Fruit fly (Drosophila melanogaster) whole organism, embryonic: ENCODE measurements around the gene CG13603.
A peak's percentile ranks its signal among the peaks of the same experiment; 100 is the strongest.

ENCODE experiments used
- Atf6 ChIP-seq: fragments of 200-800 bp; sonication (Bioruptor generic); IDR thresholded peaks from 2 replicates; pipeline ENCODE4 v1.3.6; 2022; ENCODE audit warnings: missing biosample characterization, missing genetic modification characterization
- Blimp-1 ChIP-seq: fragments of 200-800 bp; sonication (Bioruptor generic); optimal IDR thresholded peaks from 3 replicates; lab custom pipeline; 2018; ENCODE audit warnings: missing biosample characterization, missing genetic modification characterization, mild to moderate bottlenecking, moderate library complexity, missing genetic modification reagents
- Bteb2 ChIP-seq: fragments of 200-800 bp; sonication (Bioruptor generic); optimal IDR thresholded peaks from 2 replicates; lab custom pipeline; 2016; ENCODE audit warnings: missing biosample characterization, missing genetic modification characterization
- CG10267 ChIP-seq: fragments of 200-800 bp; sonication (Bioruptor generic); optimal IDR thresholded peaks from 2 replicates; lab custom pipeline; 2018; ENCODE audit warnings: missing biosample characterization, mild to moderate bottlenecking, missing genetic modification characterization, moderate library complexity
- CG11398 ChIP-seq: fragments of 200-800 bp; sonication (Bioruptor generic); optimal IDR thresholded peaks from 2 replicates; lab custom pipeline; 2016; ENCODE audit warnings: missing biosample characterization, missing genetic modification characterization
- CG12299 ChIP-seq: fragments of 200-800 bp; sonication (Bioruptor generic); optimal IDR thresholded peaks from 2 replicates; lab custom pipeline; 2018; ENCODE audit warnings: missing biosample characterization, mild to moderate bottlenecking, missing genetic modification characterization
- CG12744 ChIP-seq: fragments of 200-800 bp; sonication (Bioruptor generic); optimal IDR thresholded peaks from 2 replicates; lab custom pipeline; 2016; ENCODE audit warnings: missing biosample characterization, missing genetic modification characterization
- CG15514 ChIP-seq: fragments of 200-800 bp; sonication (Bioruptor generic); optimal IDR thresholded peaks from 3 replicates; lab custom pipeline; 2017; ENCODE audit warnings: missing biosample characterization, missing genetic modification characterization, mild to moderate bottlenecking, moderate library complexity, missing genetic modification reagents
- CG17912 ChIP-seq: fragments of 200-800 bp; sonication (Bioruptor generic); optimal IDR thresholded peaks from 2 replicates; lab custom pipeline; 2018; ENCODE audit warnings: missing biosample characterization, mild to moderate bottlenecking, missing genetic modification characterization
- CG18476 ChIP-seq: fragments of 200-800 bp; sonication (Bioruptor generic); optimal IDR thresholded peaks from 2 replicates; lab custom pipeline; 2016; ENCODE audit warnings: missing biosample characterization, mild to moderate bottlenecking, missing genetic modification characterization
- CG30431 ChIP-seq: fragments of 200-800 bp; sonication (Bioruptor generic); optimal IDR thresholded peaks from 2 replicates; lab custom pipeline; 2017; ENCODE audit warnings: missing biosample characterization, missing genetic modification characterization
- CG33213 ChIP-seq: fragments of 200-800 bp; sonication (Bioruptor generic); optimal IDR thresholded peaks from 3 replicates; lab custom pipeline; 2016; ENCODE audit warnings: missing biosample characterization, missing genetic modification characterization
- CG4328 ChIP-seq: fragments of 200-800 bp; sonication (Bioruptor generic); optimal IDR thresholded peaks from 3 replicates; lab custom pipeline; 2017; ENCODE audit warnings: missing biosample characterization, missing genetic modification reagents, missing genetic modification characterization
- CG4404 ChIP-seq: fragments of 200-800 bp; sonication (Bioruptor generic); IDR thresholded peaks from 2 replicates; pipeline ENCODE4 v1.3.6; 2022; ENCODE audit warnings: missing biosample characterization, missing genetic modification characterization
- CG7786 ChIP-seq: fragments of 200-800 bp; sonication (Bioruptor generic); optimal IDR thresholded peaks from 2 replicates; lab custom pipeline; 2016; ENCODE audit warnings: missing biosample characterization, missing genetic modification characterization
- CG7963 ChIP-seq: fragments of 200-800 bp; sonication (Bioruptor generic); IDR thresholded peaks from 3 replicates; pipeline ENCODE4 v1.3.6; 2022; ENCODE audit warnings: missing biosample characterization, missing genetic modification characterization; ENCODE audit not compliant: partially characterized antibody
- CG8765 ChIP-seq: fragments of 200-800 bp; sonication (Bioruptor generic); IDR thresholded peaks from 2 replicates; pipeline ENCODE4 v1.3.6; 2022; ENCODE audit warnings: missing biosample characterization, missing genetic modification characterization
- CG9609 ChIP-seq: fragments of 200-800 bp; sonication (Bioruptor generic); optimal IDR thresholded peaks from 3 replicates; lab custom pipeline; 2016; ENCODE audit warnings: missing biosample characterization, missing genetic modification characterization
- CHES-1-like ChIP-seq: fragments of 200-800 bp; sonication (Bioruptor generic); optimal IDR thresholded peaks from 2 replicates; lab custom pipeline; 2016; ENCODE audit warnings: missing biosample characterization, missing genetic modification characterization
- Deaf1 ChIP-seq: fragments of 200-800 bp; optimal IDR thresholded peaks from 3 replicates; lab custom pipeline; 2019; ENCODE audit warnings: missing biosample characterization, mild to moderate bottlenecking, missing genetic modification characterization, moderate library complexity
- Dll ChIP-seq: fragments of 200-800 bp; sonication (Bioruptor generic); IDR thresholded peaks from 4 replicates; pipeline ENCODE4 v1.3.6; 2022; ENCODE audit warnings: missing biosample characterization, missing genetic modification characterization; ENCODE audit not compliant: partially characterized antibody
- Doc3 ChIP-seq: fragments of 200-800 bp; sonication (Bioruptor generic); IDR thresholded peaks from 3 replicates; pipeline ENCODE4 v1.3.6; 2022; ENCODE audit warnings: missing biosample characterization, missing genetic modification characterization; ENCODE audit not compliant: partially characterized antibody
- Dref ChIP-seq: fragments of 200-800 bp; sonication (Bioruptor generic); IDR thresholded peaks from 2 replicates; pipeline ENCODE4 v1.3.6; 2022; ENCODE audit warnings: missing biosample characterization, missing genetic modification characterization
- ERR ChIP-seq: fragments of 200-800 bp; sonication (Bioruptor generic); optimal IDR thresholded peaks from 2 replicates; lab custom pipeline; 2016; ENCODE audit warnings: missing biosample characterization, missing genetic modification characterization
- Fer3 ChIP-seq: fragments of 200-800 bp; sonication (Bioruptor generic); optimal IDR thresholded peaks from 2 replicates; lab custom pipeline; 2018; ENCODE audit warnings: missing biosample characterization, mild to moderate bottlenecking, missing genetic modification characterization, moderate library complexity
- HHEX ChIP-seq: fragments of 200-800 bp; sonication (Bioruptor generic); optimal IDR thresholded peaks from 3 replicates; lab custom pipeline; 2017; ENCODE audit warnings: missing biosample characterization, mild to moderate bottlenecking, missing genetic modification characterization, missing genetic modification reagents
- HmgD ChIP-seq: fragments of 200-800 bp; sonication (Bioruptor generic); optimal IDR thresholded peaks from 3 replicates; lab custom pipeline; 2016; ENCODE audit warnings: missing biosample characterization, missing genetic modification characterization
- Hr39 ChIP-seq: fragments of >200 bp; optimal IDR thresholded peaks from 2 replicates; lab custom pipeline; 2017
- Meics ChIP-seq: fragments of 200-800 bp; sonication (Bioruptor generic); optimal IDR thresholded peaks from 2 replicates; lab custom pipeline; 2017; ENCODE audit warnings: missing biosample characterization, mild to moderate bottlenecking, missing genetic modification characterization
- NC2α ChIP-seq: fragments of 200-800 bp; sonication (Bioruptor generic); optimal IDR thresholded peaks from 2 replicates; lab custom pipeline; 2016; ENCODE audit warnings: missing biosample characterization, missing genetic modification characterization
- Rfx ChIP-seq: fragments of 200-800 bp; sonication (Bioruptor generic); IDR thresholded peaks from 2 replicates; pipeline ENCODE4 v1.3.6; 2022; ENCODE audit warnings: missing biosample characterization, missing genetic modification characterization
- Side ChIP-seq: fragments of 200-800 bp; sonication (Bioruptor generic); optimal IDR thresholded peaks from 2 replicates; lab custom pipeline; 2016; ENCODE audit warnings: missing biosample characterization, missing genetic modification characterization
- Sry-β ChIP-seq: fragments of 200-800 bp; sonication (Bioruptor generic); optimal IDR thresholded peaks from 2 replicates; lab custom pipeline; 2018; ENCODE audit warnings: missing biosample characterization, mild to moderate bottlenecking, missing genetic modification characterization, moderate library complexity
- bcd ChIP-seq: fragments of 200-800 bp; sonication (Bioruptor generic); optimal IDR thresholded peaks from 2 replicates; lab custom pipeline; 2017; ENCODE audit warnings: missing biosample characterization, mild to moderate bottlenecking, missing genetic modification characterization
- br ChIP-seq: fragments of >200 bp; optimal IDR thresholded peaks from 2 replicates; lab custom pipeline; 2017
- cad ChIP-seq: fragments of >200 bp; optimal IDR thresholded peaks from 2 replicates; lab custom pipeline; 2017; ENCODE audit warnings: missing biosample characterization, missing genetic modification characterization
- chinmo ChIP-seq: fragments of 200-800 bp; sonication (Bioruptor generic); IDR thresholded peaks from 4 replicates; pipeline ENCODE4 v1.3.6; 2022; ENCODE audit warnings: missing biosample characterization, missing genetic modification characterization; ENCODE audit not compliant: partially characterized antibody
- dan ChIP-seq: fragments of 200-800 bp; sonication (Bioruptor generic); IDR thresholded peaks from 2 replicates; pipeline ENCODE4 v1.3.6; 2022; ENCODE audit warnings: missing biosample characterization, missing genetic modification characterization
- dmrt11E ChIP-seq: fragments of 200-800 bp; sonication (Bioruptor generic); optimal IDR thresholded peaks from 3 replicates; lab custom pipeline; 2018; ENCODE audit warnings: missing biosample characterization, mild to moderate bottlenecking, missing genetic modification characterization, moderate library complexity
- eyg ChIP-seq: fragments of 200-800 bp; sonication (Bioruptor generic); optimal IDR thresholded peaks from 3 replicates; lab custom pipeline; 2016; ENCODE audit warnings: missing biosample characterization, missing genetic modification characterization
- ftz-f1 ChIP-seq: fragments of 200-800 bp; sonication (Bioruptor generic); optimal IDR thresholded peaks from 2 replicates; lab custom pipeline; 2016; ENCODE audit warnings: missing biosample characterization, missing genetic modification characterization
- ken ChIP-seq: fragments of 200-800 bp; sonication (Bioruptor generic); IDR thresholded peaks from 3 replicates; pipeline ENCODE4 v1.3.6; 2022; ENCODE audit warnings: missing biosample characterization, missing genetic modification characterization
- knrl ChIP-seq: fragments of 200-800 bp; sonication (Bioruptor generic); IDR thresholded peaks from 3 replicates; pipeline ENCODE4 v1.3.6; 2022; ENCODE audit warnings: missing biosample characterization, missing genetic modification characterization; ENCODE audit not compliant: partially characterized antibody
- mam ChIP-seq: fragments of 200-800 bp; sonication (Bioruptor generic); optimal IDR thresholded peaks from 3 replicates; lab custom pipeline; 2016; ENCODE audit warnings: missing biosample characterization, missing genetic modification characterization
- nerfin-1 ChIP-seq: fragments of 200-800 bp; sonication (Bioruptor generic); optimal IDR thresholded peaks from 3 replicates; lab custom pipeline; 2019; ENCODE audit warnings: missing biosample characterization, mild to moderate bottlenecking, missing genetic modification characterization, moderate library complexity
- p53 ChIP-seq: fragments of 200-800 bp; sonication (Bioruptor generic); optimal IDR thresholded peaks from 2 replicates; lab custom pipeline; 2016; ENCODE audit warnings: missing biosample characterization, missing genetic modification characterization
- pb ChIP-seq: fragments of 200-800 bp; sonication (Bioruptor generic); optimal IDR thresholded peaks from 3 replicates; lab custom pipeline; 2016; ENCODE audit warnings: missing biosample characterization, missing genetic modification characterization
- sens-2 ChIP-seq: fragments of 200-800 bp; sonication (Bioruptor generic); IDR thresholded peaks from 2 replicates; pipeline ENCODE4 v1.3.6; 2022; ENCODE audit warnings: missing biosample characterization, missing genetic modification characterization
- seq ChIP-seq: fragments of 200-800 bp; sonication (Bioruptor generic); IDR thresholded peaks from 2 replicates; pipeline ENCODE4 v1.3.6; 2022; ENCODE audit warnings: missing biosample characterization, missing genetic modification characterization
- stc ChIP-seq: fragments of 200-800 bp; sonication (Bioruptor generic); IDR thresholded peaks from 2 replicates; pipeline ENCODE4 v1.3.6; 2022; ENCODE audit warnings: missing biosample characterization, missing genetic modification characterization
- stwl ChIP-seq: fragments of 200-800 bp; sonication (Bioruptor generic); optimal IDR thresholded peaks from 3 replicates; lab custom pipeline; 2018; ENCODE audit warnings: missing biosample characterization, mild to moderate bottlenecking, missing genetic modification characterization, moderate library complexity
- tin ChIP-seq: fragments of 200-800 bp; sonication (Bioruptor generic); optimal IDR thresholded peaks from 3 replicates; lab custom pipeline; 2016; ENCODE audit warnings: missing biosample characterization, missing genetic modification characterization

The CG13603 gene

dm6 chr3R:24010637-24011214 lies 24.4 kb upstream of the CG13603 start (continued):
- TF ChIP-seq eyg (GFP tag; lab: Kevin White, UChicago) (no peak), CG12299 (tag; lab: Kevin White, UChicago) (peak; percentile 18), CHES-1-like (peak; percentile 16), CG30431 (no peak), CG4328 (no peak), chinmo (GFP tag; lab: Robert Waterston, UW) (no peak), tin (GFP tag; lab: Kevin White, UChicago) (no peak), CG33213 (GFP tag; lab: Kevin White, UChicago) (no peak), Side (GFP tag; lab: Kevin White, UChicago) (no peak), CG18476 (no peak), seq (GFP tag; lab: Robert Waterston, UW) (peak; percentile 79), CG17912 (GFP tag; lab: Kevin White, UChicago) (no peak), dan (GFP tag; lab: Robert Waterston, UW) (no peak), CG8765 (GFP tag; lab: Robert Waterston, UW) (no peak), HmgD (no peak), dmrt11E (tag; lab: Kevin White, UChicago) (peak; percentile 4), sens-2 (GFP tag; lab: Robert Waterston, UW) (no peak), cad (GFP tag; lab: Kevin White, UChicago) (no peak), p53 (GFP tag; lab: Kevin White, UChicago) (no peak), nerfin-1 (tag; lab: Kevin White, UChicago) (peak; percentile 26), Rfx (GFP tag; lab: Robert Waterston, UW) (peak; percentile 81), NC2α (no peak), Bteb2 (GFP tag; lab: Kevin White, UChicago) (no peak), ftz-f1 (GFP tag; lab: Kevin White, UChicago) (no peak), stwl (no peak), CG15514 (GFP tag; lab: Kevin White, UChicago) (peak; percentile 56), Hr39 (no peak), ken (GFP tag; lab: Robert Waterston, UW) (peak; percentile 45; the same call in 1 of the 3 replicates), Sry-β (GFP tag; lab: Kevin White, UChicago) (no peak), CG11398 (GFP tag; lab: Kevin White, UChicago) (no peak), CG7963 (GFP tag; lab: Robert Waterston, UW) (no peak), Blimp-1 (peak; percentile 53), bcd (GFP tag; lab: Kevin White, UChicago) (peak; percentile 20), CG10267 (tag; lab: Kevin White, UChicago) (peak; percentile 40), ERR (no peak), Dref (GFP tag; lab: Robert Waterston, UW) (no peak), CG12744 (GFP tag; lab: Kevin White, UChicago) (no peak), br (lab: Kevin White, UChicago) (no peak), Doc3 (no peak), knrl (no peak), Meics (peak; percentile 69), CG9609 (GFP tag; lab: Kevin White, UChicago) (no peak), Dll (GFP tag; lab: Robert Waterston, UW) (no peak), stc (peak; percentile 68), Atf6 (GFP tag; lab: Robert Waterston, UW) (peak; percentile 76), CG7786 (GFP tag; lab: Kevin White, UChicago) (peak; percentile 15), Deaf1 (peak; percentile 26), mam (peak; percentile 18), HHEX (GFP tag; lab: Kevin White, UChicago) (peak; percentile 55), Fer3 (tag; lab: Kevin White, UChicago) (peak; percentile 62), pb (GFP tag; lab: Kevin White, UChicago) (no peak), CG4404 (GFP tag; lab: Robert Waterston, UW) (peak; percentile 33)
